Fruit fly (Drosophila melanogaster) whole organism, embryonic: ENCODE data around the gene CG43072.

ENCODE experiments used
- C15 ChIP-seq: fragments of 200-800 bp; sonication (Bioruptor generic); IDR thresholded peaks from 3 replicates; pipeline ENCODE4 v1.3.6; 2022; ENCODE audit warnings: missing biosample characterization, missing genetic modification characterization
- CG10431 ChIP-seq: fragments of 200-800 bp; sonication (Bioruptor generic); optimal IDR thresholded peaks from 3 replicates; lab custom pipeline; 2018; ENCODE audit warnings: missing biosample characterization, mild to moderate bottlenecking, missing genetic modification characterization
- CG11247 ChIP-seq: fragments of 200-800 bp; sonication (Bioruptor generic); IDR thresholded peaks from 2 replicates; pipeline ENCODE4 v1.3.6; 2022; ENCODE audit warnings: missing biosample characterization, missing genetic modification characterization
- CG12769 ChIP-seq: fragments of 200-800 bp; sonication (Bioruptor generic); optimal IDR thresholded peaks from 2 replicates; lab custom pipeline; 2019; ENCODE audit warnings: missing biosample characterization, mild to moderate bottlenecking, missing genetic modification characterization, moderate library complexity
- CG13894 ChIP-seq: fragments of 200-800 bp; sonication (Bioruptor generic); optimal IDR thresholded peaks from 3 replicates; lab custom pipeline; 2018; ENCODE audit warnings: missing biosample characterization, mild to moderate bottlenecking, missing genetic modification characterization, moderate library complexity
- CG14014 ChIP-seq: fragments of 200-800 bp; sonication (Bioruptor generic); IDR thresholded peaks from 2 replicates; pipeline ENCODE4 v1.3.6; 2022; ENCODE audit warnings: missing biosample characterization, missing genetic modification characterization
- CG14441 ChIP-seq: fragments of 200-800 bp; sonication (Bioruptor generic); IDR thresholded peaks from 2 replicates; pipeline ENCODE4 v1.3.6; 2022; ENCODE audit warnings: missing biosample characterization, missing genetic modification characterization
- CG15514 ChIP-seq: fragments of 200-800 bp; sonication (Bioruptor generic); optimal IDR thresholded peaks from 3 replicates; lab custom pipeline; 2017; ENCODE audit warnings: missing biosample characterization, missing genetic modification characterization, mild to moderate bottlenecking, moderate library complexity, missing genetic modification reagents
- CG16779 ChIP-seq: fragments of 200-800 bp; sonication (Bioruptor generic); IDR thresholded peaks from 2 replicates; pipeline ENCODE4 v1.3.6; 2022; ENCODE audit warnings: missing biosample characterization, missing genetic modification characterization
- CG1792 ChIP-seq: fragments of 200-800 bp; sonication (Bioruptor generic); optimal IDR thresholded peaks from 2 replicates; lab custom pipeline; 2016; ENCODE audit warnings: missing biosample characterization, missing genetic modification characterization
- CG18011 ChIP-seq: fragments of 200-800 bp; sonication (Bioruptor generic); optimal IDR thresholded peaks from 2 replicates; lab custom pipeline; 2017; ENCODE audit warnings: missing biosample characterization, missing genetic modification characterization, mild to moderate bottlenecking, moderate library complexity, missing genotype
- CG1832 ChIP-seq: fragments of 200-800 bp; sonication (Bioruptor generic); optimal IDR thresholded peaks from 2 replicates; lab custom pipeline; 2017; ENCODE audit warnings: missing biosample characterization, mild to moderate bottlenecking, missing genetic modification characterization, inconsistent platforms
- CG31388 ChIP-seq: fragments of 200-800 bp; sonication (Bioruptor generic); optimal IDR thresholded peaks from 2 replicates; lab custom pipeline; 2016; ENCODE audit warnings: missing biosample characterization, missing genetic modification characterization
- CG31441 ChIP-seq: fragments of 200-800 bp; sonication (Bioruptor generic); IDR thresholded peaks from 2 replicates; pipeline ENCODE4 v1.3.6; 2022; ENCODE audit warnings: missing biosample characterization, missing genetic modification characterization
- CG34422 ChIP-seq: fragments of 200-800 bp; sonication (Bioruptor generic); IDR thresholded peaks from 3 replicates; pipeline ENCODE4 v1.3.6; 2022; ENCODE audit warnings: missing biosample characterization, missing genetic modification characterization
- CG3995 ChIP-seq: fragments of 200-800 bp; sonication (Bioruptor generic); optimal IDR thresholded peaks from 3 replicates; lab custom pipeline; 2016; ENCODE audit warnings: missing biosample characterization, missing genetic modification characterization
- CG5245 ChIP-seq: fragments of 200-800 bp; sonication (Bioruptor generic); optimal IDR thresholded peaks from 3 replicates; lab custom pipeline; 2016; ENCODE audit warnings: missing biosample characterization, missing genetic modification characterization
- CG6175 ChIP-seq: fragments of 200-800 bp; sonication (Bioruptor generic); IDR thresholded peaks from 3 replicates; pipeline ENCODE4 v1.3.6; 2022; ENCODE audit warnings: missing biosample characterization, missing genetic modification characterization
- CG9932 ChIP-seq: fragments of 200-800 bp; sonication (Bioruptor generic); IDR thresholded peaks from 2 replicates; pipeline ENCODE4 v1.3.6; 2022; ENCODE audit warnings: missing biosample characterization, missing genetic modification characterization
- D19A ChIP-seq: fragments of 200-800 bp; optimal IDR thresholded peaks from 3 replicates; lab custom pipeline; 2019; ENCODE audit warnings: missing biosample characterization, mild to moderate bottlenecking, missing genetic modification characterization, moderate library complexity
- Doc2 ChIP-seq: fragments of 200-800 bp; sonication (Bioruptor generic); IDR thresholded peaks from 2 replicates; pipeline ENCODE4 v1.3.6; 2022; ENCODE audit warnings: missing biosample characterization, missing genetic modification characterization
- Hmx ChIP-seq: fragments of 200-800 bp; sonication (Bioruptor generic); optimal IDR thresholded peaks from 2 replicates; lab custom pipeline; 2016; ENCODE audit warnings: missing biosample characterization, missing genetic modification characterization
- Sox102F ChIP-seq: fragments of 200-800 bp; sonication (Bioruptor generic); optimal IDR thresholded peaks from 2 replicates; lab custom pipeline; 2018; ENCODE audit warnings: missing biosample characterization, mild to moderate bottlenecking, missing genetic modification characterization, moderate library complexity
- Xbp1 ChIP-seq: fragments of 200-800 bp; sonication (Bioruptor generic); optimal IDR thresholded peaks from 3 replicates; lab custom pipeline; 2016; ENCODE audit warnings: missing biosample characterization, mild to moderate bottlenecking, missing genetic modification characterization
- ase ChIP-seq: fragments of 200-800 bp; sonication (Bioruptor generic); IDR thresholded peaks from 3 replicates; pipeline ENCODE4 v1.3.6; 2022; ENCODE audit warnings: missing biosample characterization, missing genetic modification characterization
- bsh ChIP-seq, 2 experiments: fragments of 200-800 bp; sonication (Bioruptor generic); optimal IDR thresholded peaks; 2 replicates each; lab custom pipeline; 2017 to 2018; ENCODE audit warnings: mild to moderate bottlenecking in 2 of 2, missing biosample characterization in 2 of 2, missing genetic modification characterization in 2 of 2, moderate library complexity in 1 of 2
- chinmo ChIP-seq: fragments of 200-800 bp; sonication (Bioruptor generic); IDR thresholded peaks from 4 replicates; pipeline ENCODE4 v1.3.6; 2022; ENCODE audit warnings: missing biosample characterization, missing genetic modification characterization; ENCODE audit not compliant: partially characterized antibody
- chm ChIP-seq: fragments of 200-800 bp; sonication (Bioruptor generic); IDR thresholded peaks from 2 replicates; pipeline ENCODE4 v1.3.6; 2022; ENCODE audit warnings: missing biosample characterization, missing genetic modification characterization
- crol ChIP-seq: fragments of 200-800 bp; sonication (Bioruptor generic); IDR thresholded peaks from 2 replicates; pipeline ENCODE4 v1.3.6; 2022; ENCODE audit warnings: missing biosample characterization, missing genetic modification characterization
- crp ChIP-seq, 2 experiments: fragments of 200-800 bp; sonication (Bioruptor generic); optimal IDR thresholded peaks; 2 replicates in 1 of 2; 3 replicates in 1 of 2; lab custom pipeline; 2017; ENCODE audit warnings: missing biosample characterization in 2 of 2, missing genetic modification characterization in 2 of 2, mild to moderate bottlenecking in 1 of 2, moderate library complexity in 1 of 2
- fd102C ChIP-seq: fragments of 200-800 bp; sonication (Bioruptor generic); optimal IDR thresholded peaks from 2 replicates; lab custom pipeline; 2018; ENCODE audit warnings: missing biosample characterization, mild to moderate bottlenecking, missing genetic modification characterization, moderate library complexity
- ftz-f1 ChIP-seq: fragments of 200-800 bp; sonication (Bioruptor generic); optimal IDR thresholded peaks from 2 replicates; lab custom pipeline; 2016; ENCODE audit warnings: missing biosample characterization, missing genetic modification characterization
- gce ChIP-seq: fragments of 200-800 bp; sonication (Bioruptor generic); IDR thresholded peaks from 3 replicates; pipeline ENCODE4 v1.3.6; 2022; ENCODE audit warnings: missing biosample characterization, missing genetic modification characterization
- lola ChIP-seq, 3 experiments: fragments of >200 bp in 2 of 3; fragments of 200-800 bp in 1 of 3; sonication (Bioruptor generic) in 1 of 3; optimal IDR thresholded peaks; 2 replicates each; lab custom pipeline; 2017 to 2019; ENCODE audit warnings: missing biosample characterization in 3 of 3, missing genetic modification characterization in 3 of 3, mild to moderate bottlenecking in 1 of 3, moderate library complexity in 1 of 3
- nom ChIP-seq: fragments of 200-800 bp; sonication (Bioruptor generic); optimal IDR thresholded peaks from 2 replicates; lab custom pipeline; 2017; ENCODE audit warnings: missing biosample characterization, missing genetic modification characterization, mild to moderate bottlenecking, moderate library complexity, missing genetic modification reagents
- onecut ChIP-seq: fragments of 200-800 bp; sonication (Bioruptor generic); IDR thresholded peaks from 2 replicates; pipeline ENCODE4 v1.3.6; 2022; ENCODE audit warnings: missing biosample characterization, missing genetic modification characterization
- rib ChIP-seq: fragments of 200-800 bp; sonication (Bioruptor generic); IDR thresholded peaks from 2 replicates; pipeline ENCODE4 v1.3.6; 2022; ENCODE audit warnings: missing biosample characterization, missing genetic modification characterization
- row ChIP-seq: fragments of 200-800 bp; sonication (Bioruptor generic); IDR thresholded peaks from 3 replicates; pipeline ENCODE4 v1.3.6; 2022; ENCODE audit warnings: missing biosample characterization, missing genetic modification characterization
- schlank ChIP-seq: fragments of 200-800 bp; sonication (Bioruptor generic); optimal IDR thresholded peaks from 2 replicates; lab custom pipeline; 2018; ENCODE audit warnings: missing biosample characterization, mild to moderate bottlenecking, missing genetic modification characterization
- sd ChIP-seq: fragments of 200-800 bp; sonication (Bioruptor generic); optimal IDR thresholded peaks from 3 replicates; lab custom pipeline; 2018; ENCODE audit warnings: missing biosample characterization, mild to moderate bottlenecking, missing genetic modification characterization, moderate library complexity
- sens-2 ChIP-seq: fragments of 200-800 bp; sonication (Bioruptor generic); IDR thresholded peaks from 2 replicates; pipeline ENCODE4 v1.3.6; 2022; ENCODE audit warnings: missing biosample characterization, missing genetic modification characterization
- sisA ChIP-seq: fragments of 200-800 bp; sonication (Bioruptor generic); IDR thresholded peaks from 2 replicates; pipeline ENCODE4 v1.3.6; 2022; ENCODE audit warnings: missing biosample characterization, missing genetic modification characterization
- so ChIP-seq: fragments of 200-800 bp; sonication (Bioruptor generic); IDR thresholded peaks from 3 replicates; pipeline ENCODE4 v1.3.6; 2022; ENCODE audit warnings: missing biosample characterization, missing genetic modification characterization
- stc ChIP-seq: fragments of 200-800 bp; sonication (Bioruptor generic); IDR thresholded peaks from 2 replicates; pipeline ENCODE4 v1.3.6; 2022; ENCODE audit warnings: missing biosample characterization, missing genetic modification characterization
- stwl ChIP-seq: fragments of 200-800 bp; sonication (Bioruptor generic); optimal IDR thresholded peaks from 3 replicates; lab custom pipeline; 2018; ENCODE audit warnings: missing biosample characterization, mild to moderate bottlenecking, missing genetic modification characterization, moderate library complexity
- sug ChIP-seq: fragments of 200-800 bp; optimal IDR thresholded peaks from 2 replicates; lab custom pipeline; 2019; ENCODE audit warnings: missing biosample characterization, mild to moderate bottlenecking, missing genetic modification characterization, moderate library complexity
- tna ChIP-seq: fragments of 200-800 bp; sonication (Bioruptor generic); IDR thresholded peaks from 2 replicates; pipeline ENCODE4 v1.3.6; 2022; ENCODE audit warnings: missing biosample characterization, missing genetic modification characterization; ENCODE audit not compliant: partially characterized antibody
- z ChIP-seq: fragments of 200-800 bp; sonication (Bioruptor generic); IDR thresholded peaks from 3 replicates; pipeline ENCODE4 v1.3.6; 2022; ENCODE audit warnings: missing biosample characterization, missing genetic modification characterization

Gene CG43072

DNA sequence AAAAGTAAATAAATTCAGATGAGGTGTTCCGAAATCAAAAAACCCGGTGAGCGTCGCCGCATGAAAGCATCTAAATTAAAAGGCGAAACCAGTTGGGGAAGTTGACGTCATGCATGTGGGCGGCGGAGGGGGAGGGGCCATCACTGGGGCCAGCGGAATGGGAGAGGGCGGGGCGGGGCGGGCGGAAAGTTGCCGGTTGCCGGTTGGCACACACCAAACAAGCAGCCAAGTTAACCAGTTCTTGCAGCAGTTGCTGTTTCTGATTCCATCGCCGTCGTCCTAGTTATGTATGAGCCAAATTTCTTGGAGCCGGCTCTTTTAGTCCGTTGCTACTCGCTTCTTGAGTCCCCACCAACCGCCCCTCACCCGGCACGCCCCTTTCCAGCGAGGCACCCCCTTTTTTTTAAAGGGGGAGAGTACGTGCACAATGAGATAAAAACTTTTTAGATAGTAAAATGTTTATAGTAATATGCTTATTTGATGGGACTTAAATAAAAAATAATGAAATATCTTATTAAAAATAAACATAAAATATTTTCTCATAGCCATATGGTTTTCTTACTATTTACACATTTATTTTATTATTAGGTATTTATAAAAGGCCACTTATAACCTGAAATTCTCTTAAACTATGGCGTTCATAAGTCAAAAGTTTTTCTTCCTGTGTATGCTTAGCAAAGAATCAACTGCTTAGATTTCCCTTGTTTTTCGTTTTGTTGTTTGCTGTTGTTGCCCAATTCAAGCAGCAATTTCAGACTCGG lies 13.3 kb upstream of the CG43072 start (continued):
- TF ChIP-seq rib (GFP tag; lab: Robert Waterston, UW) (0 out of 2 replicates have a peak, but pooled peaks have one; percentile 46), ase (GFP tag; lab: Robert Waterston, UW) (0 out of 3 replicates have a peak, but pooled peaks have one; percentile 16), chm (0 out of 2 replicates have a peak, but pooled peaks have one; percentile 25), CG9932 (GFP tag; lab: Robert Waterston, UW) (peak; percentile 24; the same call in 1 of the 2 replicates), nom (GFP tag; lab: Kevin White, UChicago) (peak; percentile 11), sens-2 (GFP tag; lab: Robert Waterston, UW) (no peak), fd102C (GFP tag; lab: Kevin White, UChicago) (no peak), tna (GFP tag; lab: Robert Waterston, UW) (0 out of 2 replicates have a peak, but pooled peaks have one; percentile 22), CG12769 (tag; lab: Kevin White, UChicago) (peak; percentile 46), so (no peak), bsh (GFP tag; optimal IDR thresholded peaks at IDR 0.05; lab: Kevin White, UChicago) (peak in 1 of 2 experiments; percentile 15), sd (tag; lab: Kevin White, UChicago) (peak; percentile 18), Xbp1 (GFP tag; lab: Kevin White, UChicago) (no peak), Sox102F (GFP tag; lab: Kevin White, UChicago) (peak; percentile 18), crol (GFP tag; lab: Robert Waterston, UW) (peak; percentile 93), stc (0 out of 2 replicates have a peak, but pooled peaks have one; percentile 5), CG6175 (GFP tag; lab: Robert Waterston, UW) (0 out of 3 replicates have a peak, but pooled peaks have one; percentile 64), crp (GFP tag; optimal IDR thresholded peaks at IDR 0.05; lab: Kevin White, UChicago) (no peak), chinmo (GFP tag; lab: Robert Waterston, UW) (peak; percentile 69; the same call in 1 of the 4 replicates), lola (GFP tag; optimal IDR thresholded peaks at IDR 0.05; lab: Kevin White, UChicago) (no peak), gce (no peak), CG34422 (peak; percentile 75; the same call in 1 of the 3 replicates), CG5245 (no peak), CG13894 (tag; lab: Kevin White, UChicago) (peak; percentile 13)

DNA sequence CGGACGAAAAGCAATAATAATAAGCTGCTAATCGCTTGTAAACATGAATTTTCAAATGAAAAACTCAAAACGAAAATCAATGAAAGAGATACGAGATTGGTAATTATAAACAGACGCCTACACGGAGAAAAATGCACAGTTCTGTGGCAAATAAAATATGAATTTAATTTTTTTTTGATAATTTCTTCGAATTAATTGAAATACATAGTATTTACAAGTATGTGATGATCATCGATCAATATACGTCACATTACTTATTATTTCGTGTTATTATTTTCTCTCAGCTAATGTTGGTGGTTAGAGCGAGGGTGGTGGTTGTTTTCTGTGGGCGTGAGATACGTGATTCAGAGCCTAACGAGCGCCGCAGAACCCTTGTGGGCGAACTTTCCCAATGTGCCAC lies 11.9 kb upstream of the CG43072 start:
- TF ChIP-seq CG3995, result no peak
- no peak for TF ChIP-seq CG10431
- TF ChIP-seq CG1792 (GFP tag; lab: Kevin White, UChicago), result peak; percentile 52
- TF ChIP-seq CG1832 (GFP tag; lab: Kevin White, UChicago), result no peak
- TF ChIP-seq CG16779 (GFP tag; lab: Robert Waterston, UW), result peak; percentile 26; the same call in 1 of the 2 replicates
- peak; percentile 28 for TF ChIP-seq CG18011 (GFP tag; lab: Kevin White, UChicago)
- peak; percentile 59 for TF ChIP-seq CG15514 (GFP tag; lab: Kevin White, UChicago)
- peak; percentile 64 for TF ChIP-seq so
- no peak for TF ChIP-seq C15 (GFP tag; lab: Robert Waterston, UW)
- peak; percentile 64 for TF ChIP-seq onecut
- TF ChIP-seq sisA, result peak; percentile 83
- no peak for TF ChIP-seq z (GFP tag; lab: Robert Waterston, UW)
- peak; percentile 80 for TF ChIP-seq CG14441 (GFP tag; lab: Robert Waterston, UW)
- TF ChIP-seq stwl (tag; lab: Kevin White, UChicago), result no peak
- no peak for TF ChIP-seq ftz-f1 (GFP tag; lab: Kevin White, UChicago)
- peak; percentile 84 for TF ChIP-seq CG31441 (GFP tag; lab: Robert Waterston, UW)
- TF ChIP-seq CG31388, result no peak
- TF ChIP-seq sug, result peak; percentile 30
- TF ChIP-seq Hmx (GFP tag; lab: Kevin White, UChicago), result peak; percentile 23
- 0 out of 2 replicates have a peak, but pooled peaks have one; percentile 13 for TF ChIP-seq CG11247 (GFP tag; lab: Robert Waterston, UW)
- peak; percentile 70 for TF ChIP-seq D19A (tag; lab: Kevin White, UChicago)
- TF ChIP-seq row (GFP tag; lab: Robert Waterston, UW), result peak; percentile 84
- peak; percentile 51; the same call in 1 of the 2 replicates for TF ChIP-seq CG14014 (GFP tag; lab: Robert Waterston, UW)
- no peak for TF ChIP-seq schlank (tag; lab: Kevin White, UChicago)
- no peak for TF ChIP-seq Doc2 (GFP tag; lab: Robert Waterston, UW)
